Fruit fly (Drosophila melanogaster) whole organism, prepupa: ENCODE data around the gene Syx5.
A peak's percentile ranks its signal among the peaks of the same experiment; 100 is the strongest.

ENCODE experiments used
- CG10631 ChIP-seq: fragments of 200-800 bp; sonication (Bioruptor generic); optimal IDR thresholded peaks from 2 replicates; lab custom pipeline; 2016; ENCODE audit warnings: missing biosample characterization, missing genetic modification characterization
- CG10669 ChIP-seq: fragments of 200-800 bp; sonication (Bioruptor generic); optimal IDR thresholded peaks from 3 replicates; lab custom pipeline; 2018; ENCODE audit warnings: missing biosample characterization, mild to moderate bottlenecking, missing genetic modification characterization, moderate library complexity
- CG11762 ChIP-seq: fragments of 200-800 bp; sonication (Bioruptor generic); optimal IDR thresholded peaks from 3 replicates; lab custom pipeline; 2016; ENCODE audit warnings: missing biosample characterization, missing genetic modification characterization; ENCODE audit not compliant: insufficient read depth
- CG11902 ChIP-seq: fragments of 200-800 bp; sonication (Bioruptor generic); optimal IDR thresholded peaks from 3 replicates; lab custom pipeline; 2016; ENCODE audit warnings: missing biosample characterization, missing genetic modification characterization
- CG15336 ChIP-seq: fragments of 200-800 bp; sonication (Bioruptor generic); IDR thresholded peaks from 2 replicates; pipeline ENCODE4 v1.3.6; 2022; ENCODE audit warnings: missing biosample characterization, missing genetic modification characterization
- CG1621 ChIP-seq: fragments of 200-800 bp; sonication (Bioruptor generic); optimal IDR thresholded peaks from 3 replicates; lab custom pipeline; 2018; ENCODE audit warnings: missing biosample characterization, mild to moderate bottlenecking, missing genetic modification characterization
- CG16779 ChIP-seq: fragments of 200-800 bp; sonication (Bioruptor generic); optimal IDR thresholded peaks from 3 replicates; lab custom pipeline; 2017; ENCODE audit warnings: missing biosample characterization, mild to moderate bottlenecking, missing genetic modification characterization
- CG3032 ChIP-seq: fragments of 200-800 bp; optimal IDR thresholded peaks from 2 replicates; lab custom pipeline; 2019; ENCODE audit warnings: missing biosample characterization, mild to moderate bottlenecking, missing genetic modification characterization, moderate library complexity
- CG31627 ChIP-seq: fragments of 200-800 bp; sonication (Bioruptor generic); optimal IDR thresholded peaks from 3 replicates; lab custom pipeline; 2016; ENCODE audit warnings: missing biosample characterization, missing genetic modification characterization
- CG32006 ChIP-seq: fragments of 200-800 bp; sonication (Bioruptor generic); optimal IDR thresholded peaks from 3 replicates; lab custom pipeline; 2017; ENCODE audit warnings: missing biosample characterization, mild to moderate bottlenecking, missing genetic modification characterization
- CG34406 ChIP-seq: fragments of 200-800 bp; sonication (Bioruptor generic); optimal IDR thresholded peaks from 3 replicates; lab custom pipeline; 2016; ENCODE audit warnings: missing biosample characterization, missing genetic modification characterization
- CG3919 ChIP-seq: fragments of 200-800 bp; sonication (Bioruptor generic); optimal IDR thresholded peaks from 3 replicates; lab custom pipeline; 2016; ENCODE audit warnings: missing biosample characterization, missing genetic modification characterization
- CG4318 ChIP-seq: fragments of 200-800 bp; sonication (Bioruptor generic); optimal IDR thresholded peaks from 3 replicates; lab custom pipeline; 2017; ENCODE audit warnings: missing biosample characterization, mild to moderate bottlenecking, missing genetic modification characterization
- CG6792 ChIP-seq: fragments of 200-800 bp; sonication (Bioruptor generic); optimal IDR thresholded peaks from 3 replicates; lab custom pipeline; 2016; ENCODE audit warnings: missing biosample characterization, missing genetic modification characterization
- CG6854 ChIP-seq: fragments of 200-800 bp; sonication (Bioruptor generic); optimal IDR thresholded peaks from 2 replicates; lab custom pipeline; 2017; ENCODE audit warnings: missing biosample characterization, mild to moderate bottlenecking, missing genetic modification characterization
- CG8319 ChIP-seq: fragments of 200-800 bp; sonication (Bioruptor generic); optimal IDR thresholded peaks from 3 replicates; lab custom pipeline; 2016; ENCODE audit warnings: missing biosample characterization, missing genetic modification characterization
- CG8632 ChIP-seq: fragments of 200-800 bp; sonication (Bioruptor generic); optimal IDR thresholded peaks from 3 replicates; lab custom pipeline; 2016; ENCODE audit warnings: missing biosample characterization, missing genetic modification characterization
- CG9139 ChIP-seq: fragments of 200-800 bp; sonication (Bioruptor generic); optimal IDR thresholded peaks from 3 replicates; lab custom pipeline; 2017; ENCODE audit warnings: missing biosample characterization, mild to moderate bottlenecking, missing genetic modification characterization
- Eip75B ChIP-seq: fragments of 200-800 bp; sonication (Bioruptor generic); optimal IDR thresholded peaks from 3 replicates; lab custom pipeline; 2016; ENCODE audit warnings: missing biosample characterization, missing genetic modification characterization
- Eip78C ChIP-seq: fragments of 200-800 bp; sonication (Bioruptor generic); peaks from one replicate; lab custom pipeline; 2016; ENCODE audit warnings: missing biosample characterization, missing genetic modification characterization
- Ets21C ChIP-seq: fragments of 200-800 bp; sonication (Bioruptor generic); optimal IDR thresholded peaks from 3 replicates; lab custom pipeline; 2016; ENCODE audit warnings: missing biosample characterization, missing genetic modification characterization
- Gug ChIP-seq: fragments of 200-800 bp; sonication (Bioruptor generic); IDR thresholded peaks from 2 replicates; pipeline ENCODE4 v1.3.6; 2022; ENCODE audit warnings: missing biosample characterization, missing genetic modification characterization
- Hr4 ChIP-seq: fragments of 200-800 bp; sonication (Bioruptor generic); optimal IDR thresholded peaks from 3 replicates; lab custom pipeline; 2016; ENCODE audit warnings: missing biosample characterization, missing genetic modification characterization
- Lpt ChIP-seq: fragments of 200-800 bp; sonication (Bioruptor generic); optimal IDR thresholded peaks from 3 replicates; lab custom pipeline; 2016; ENCODE audit warnings: missing biosample characterization, missing genetic modification characterization
- Smox ChIP-seq: fragments of 200-800 bp; sonication (Bioruptor generic); optimal IDR thresholded peaks from 3 replicates; lab custom pipeline; 2016; ENCODE audit warnings: missing biosample characterization, missing genetic modification characterization
- Sox102F ChIP-seq: fragments of 200-800 bp; sonication (Bioruptor generic); optimal IDR thresholded peaks from 2 replicates; lab custom pipeline; 2016; ENCODE audit warnings: missing biosample characterization, mild to moderate bottlenecking, missing genetic modification characterization
- Sox14 ChIP-seq: fragments of 200-800 bp; sonication (Bioruptor generic); optimal IDR thresholded peaks from 3 replicates; lab custom pipeline; 2016; ENCODE audit warnings: missing biosample characterization, missing genetic modification characterization
- achi ChIP-seq: fragments of 200-800 bp; sonication (Bioruptor generic); optimal IDR thresholded peaks from 3 replicates; lab custom pipeline; 2016; ENCODE audit warnings: missing biosample characterization, missing genetic modification characterization
- acj6 ChIP-seq: fragments of 200-800 bp; sonication (Bioruptor generic); optimal IDR thresholded peaks from 3 replicates; lab custom pipeline; 2016; ENCODE audit warnings: missing biosample characterization, missing genetic modification characterization
- cyc ChIP-seq: fragments of 200-800 bp; sonication (Bioruptor generic); optimal IDR thresholded peaks from 3 replicates; lab custom pipeline; 2016; ENCODE audit warnings: missing biosample characterization, missing genetic modification characterization
- dac ChIP-seq: fragments of 200-800 bp; sonication (Bioruptor generic); optimal IDR thresholded peaks from 2 replicates; lab custom pipeline; 2017; ENCODE audit warnings: missing biosample characterization, mild to moderate bottlenecking, missing genetic modification characterization
- dsx ChIP-seq: fragments of 200-800 bp; optimal IDR thresholded peaks from 3 replicates; lab custom pipeline; 2019; ENCODE audit warnings: missing biosample characterization, mild to moderate bottlenecking, missing genetic modification characterization, moderate library complexity; ENCODE audit not compliant: poor library complexity, severe bottlenecking
- eg ChIP-seq: fragments of 200-800 bp; sonication (Bioruptor generic); IDR thresholded peaks from 3 replicates; pipeline ENCODE4 v1.3.6; 2022; ENCODE audit warnings: missing biosample characterization, missing genetic modification characterization
- esn ChIP-seq: fragments of 200-800 bp; sonication (Bioruptor generic); optimal IDR thresholded peaks from 2 replicates; lab custom pipeline; 2016; ENCODE audit warnings: missing biosample characterization, mild to moderate bottlenecking, missing genetic modification characterization, moderate library complexity
- fd59A ChIP-seq: fragments of 200-800 bp; sonication (Bioruptor generic); optimal IDR thresholded peaks from 2 replicates; lab custom pipeline; 2017; ENCODE audit warnings: missing biosample characterization, mild to moderate bottlenecking, missing genetic modification characterization, missing genetic modification reagents
- fd85E ChIP-seq: fragments of 200-800 bp; sonication (Bioruptor generic); optimal IDR thresholded peaks from 3 replicates; lab custom pipeline; 2016; ENCODE audit warnings: missing biosample characterization, missing genetic modification characterization
- fkh ChIP-seq: fragments of 200-800 bp; sonication (Bioruptor generic); optimal IDR thresholded peaks from 3 replicates; lab custom pipeline; 2017; ENCODE audit warnings: missing biosample characterization, mild to moderate bottlenecking, missing genetic modification characterization, moderate library complexity
- lz ChIP-seq: fragments of 200-800 bp; sonication (Bioruptor generic); optimal IDR thresholded peaks from 3 replicates; lab custom pipeline; 2016; ENCODE audit warnings: missing biosample characterization, missing genetic modification characterization
- net ChIP-seq: fragments of 200-800 bp; sonication (Bioruptor generic); optimal IDR thresholded peaks from 3 replicates; lab custom pipeline; 2016; ENCODE audit warnings: missing biosample characterization, missing genetic modification characterization
- ss ChIP-seq, 2 experiments: fragments of 200-800 bp; sonication (Bioruptor generic); optimal IDR thresholded peaks; 2 replicates in 1 of 2; 3 replicates in 1 of 2; lab custom pipeline; 2017 to 2018; ENCODE audit warnings: mild to moderate bottlenecking in 2 of 2, missing biosample characterization in 2 of 2, missing genetic modification characterization in 2 of 2, moderate library complexity in 1 of 2
- svp ChIP-seq: fragments of 200-800 bp; sonication (Bioruptor generic); peaks from one replicate; lab custom pipeline; 2016; ENCODE audit warnings: missing biosample characterization, missing genetic modification characterization
- topi ChIP-seq: fragments of 200-800 bp; sonication (Bioruptor generic); optimal IDR thresholded peaks from 3 replicates; lab custom pipeline; 2016; ENCODE audit warnings: missing biosample characterization, missing genetic modification characterization
- vri ChIP-seq: fragments of 200-800 bp; sonication (Bioruptor generic); optimal IDR thresholded peaks from 3 replicates; lab custom pipeline; 2016; ENCODE audit warnings: missing biosample characterization, mild to moderate bottlenecking, missing genetic modification characterization

The Syx5 gene

dm6 chr2L:16299466-16300311, 7.5 kb upstream of the Syx5 start, which contains the start of the genes heix and CG17328 (continued):
- peak; percentile 42 for TF ChIP-seq dac
- TF ChIP-seq CG3919 (GFP tag; lab: Kevin White, UChicago): no peak
- peak; percentile 44 for TF ChIP-seq CG15336 (GFP tag; lab: Robert Waterston, UW)
- TF ChIP-seq cyc (GFP tag; lab: Kevin White, UChicago): peak; percentile 76
- TF ChIP-seq CG16779 (tag; lab: Kevin White, UChicago): no peak
- peak; percentile 81 for TF ChIP-seq CG31627 (GFP tag; lab: Kevin White, UChicago)
- TF ChIP-seq vri (GFP tag; lab: Kevin White, UChicago): no peak
- TF ChIP-seq lz: peak; percentile 78
- TF ChIP-seq CG11762 (GFP tag; lab: Kevin White, UChicago): peak; percentile 63
- TF ChIP-seq Lpt (GFP tag; lab: Kevin White, UChicago): no peak
- peak; percentile 44 for TF ChIP-seq fd59A (GFP tag; lab: Kevin White, UChicago)
- peak; percentile 66 for TF ChIP-seq CG34406 (GFP tag; lab: Kevin White, UChicago)
- peak; percentile 92 for TF ChIP-seq svp (GFP tag; lab: Kevin White, UChicago)
- TF ChIP-seq Gug (GFP tag; lab: Robert Waterston, UW): peak; percentile 51; the same call in 1 of the 2 replicates
- peak; percentile 74 for TF ChIP-seq Ets21C (GFP tag; lab: Kevin White, UChicago)
- TF ChIP-seq Sox102F: no peak
- peak; percentile 79 for TF ChIP-seq Eip75B

- TF ChIP-seq CG8319 (GFP tag; lab: Kevin White, UChicago) (no peak), fkh (peak; percentile 38), Smox (GFP tag; lab: Kevin White, UChicago) (no peak), CG32006 (no peak), dsx (GFP tag; lab: Kevin White, UChicago) (no peak), CG8632 (GFP tag; lab: Kevin White, UChicago) (no peak), lz (peak; percentile 49), CG10669 (GFP tag; lab: Kevin White, UChicago) (no peak), CG3032 (tag; lab: Kevin White, UChicago) (no peak), Eip78C (peak; percentile 61), Sox14 (GFP tag; lab: Kevin White, UChicago) (peak; percentile 41), vri (GFP tag; lab: Kevin White, UChicago) (no peak), CG10631 (peak; percentile 38), CG6854 (GFP tag; lab: Kevin White, UChicago) (no peak), CG4318 (no peak), CG1621 (tag; lab: Kevin White, UChicago) (no peak), ss (GFP tag; optimal IDR thresholded peaks at IDR 0.05; lab: Kevin White, UChicago) (no peak), CG31627 (GFP tag; lab: Kevin White, UChicago) (no peak), cyc (GFP tag; lab: Kevin White, UChicago) (peak; percentile 22), fd85E (GFP tag; lab: Kevin White, UChicago) (no peak), CG9139 (GFP tag; lab: Kevin White, UChicago) (no peak), acj6 (GFP tag; lab: Kevin White, UChicago) (no peak), CG6792 (no peak), achi (GFP tag; lab: Kevin White, UChicago) (no peak), Lpt (GFP tag; lab: Kevin White, UChicago) (no peak), dac (no peak), esn (GFP tag; lab: Kevin White, UChicago) (peak; percentile 55), topi (peak; percentile 37), Hr4 (GFP tag; lab: Kevin White, UChicago) (no peak), net (GFP tag; lab: Kevin White, UChicago) (no peak), eg (GFP tag; lab: Robert Waterston, UW) (no peak), CG11902 (GFP tag; lab: Kevin White, UChicago) (no peak), Eip75B (no peak)
- TF ChIP-seq, all 60 proteins: peak for 8
Observed at dm6 chr2L:16302773-16303279, 4.3 kb upstream of the Syx5 start, which contains the start of gene GMF. GMF (minus strand) TSS chr2L:16302954.
